Worm (Caenorhabditis elegans) whole organism, L2 larva: ENCODE results near the gene F48D6.4.

Experiments used
- F13H6.1 ChIP-seq: sonication (generic microtip); optimal IDR thresholded peaks from 2 replicates; lab custom pipeline; 2016; ENCODE audit warnings: missing genetic modification characterization, missing compliant biosample characterization
- nhr-11 ChIP-seq: fragments of 150-350 bp; optimal IDR thresholded peaks from 2 replicates; lab custom pipeline; 2014; ENCODE audit warnings: missing biosample characterization, missing genetic modification characterization
- nhr-25 ChIP-seq: fragments of 150-350 bp; sonication (generic microtip); optimal IDR thresholded peaks from 3 replicates; lab custom pipeline; 2014; ENCODE audit warnings: missing biosample characterization, missing genetic modification characterization
- sma-9 ChIP-seq, 2 experiments: fragments of 150-350 bp in 1 of 2; sonication (generic microtip) in 1 of 2; optimal IDR thresholded peaks; 2 replicates each; lab custom pipeline; 2014 to 2016; ENCODE audit warnings: missing genetic modification characterization in 2 of 2, mild to moderate bottlenecking in 1 of 2, missing biosample characterization in 1 of 2, missing compliant biosample characterization in 1 of 2, missing genetic modification reagents in 1 of 2, moderate library complexity in 1 of 2

DNA sequence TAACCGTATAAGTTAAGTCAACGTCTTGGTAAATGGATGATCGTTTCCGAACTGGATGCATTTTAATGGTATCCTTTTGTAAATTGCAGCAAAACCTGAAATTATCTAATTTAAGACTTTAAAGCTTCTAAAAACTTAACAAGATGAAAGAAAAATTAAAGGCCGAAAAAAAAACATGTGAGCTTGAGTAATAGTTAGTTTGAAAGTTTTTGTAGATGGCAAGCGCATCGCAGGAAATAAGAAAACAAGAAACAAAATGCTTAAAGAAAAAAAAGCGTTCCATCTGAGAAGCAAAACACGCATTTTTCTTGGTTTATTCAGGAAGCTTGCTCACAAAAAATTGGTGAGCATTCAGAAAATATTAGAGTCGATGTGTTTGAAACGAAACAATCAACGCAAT, 11.3 kb downstream of the F48D6.4 start, which contains the start of gene rab-37:
- TF ChIP-seq F13H6.1 (tag; lab: Kevin White, UChicago) (no peak), sma-9 (GFP tag; optimal IDR thresholded peaks at IDR 0.05; lab: Kevin White, UChicago) (no peak), sma-9 (tag; optimal IDR thresholded peaks at IDR 0.05; lab: Kevin White, UChicago) (no peak), nhr-11 (tag; lab: Kevin White, UChicago) (no peak), nhr-25 (tag; lab: Kevin White, UChicago) (no peak)
